Worm (Caenorhabditis elegans) whole organism, L1 larva: Measurements from ENCODE around the gene F47B8.3.

Experiments
- C04F5.9 ChIP-seq: sonication (generic microtip); optimal IDR thresholded peaks from 2 replicates; lab custom pipeline; 2016; ENCODE audit warnings: missing genetic modification characterization, missing compliant biosample characterization
- C16A3.4 ChIP-seq: fragments of 150-350 bp; optimal IDR thresholded peaks from 2 replicates; lab custom pipeline; 2014; ENCODE audit warnings: missing biosample characterization, missing genetic modification characterization
- F16B12.6 ChIP-seq: fragments of 150-350 bp; optimal IDR thresholded peaks from 2 replicates; lab custom pipeline; 2014; ENCODE audit warnings: missing biosample characterization, missing genetic modification characterization
- Y116A8C.19 ChIP-seq: sonication (generic microtip); optimal IDR thresholded peaks from 2 replicates; lab custom pipeline; 2016; ENCODE audit warnings: missing compliant biosample characterization, missing genetic modification characterization, borderline replicate concordance
- aha-1 ChIP-seq: fragments of 150-350 bp; optimal IDR thresholded peaks from 2 replicates; lab custom pipeline; 2014; ENCODE audit warnings: missing biosample characterization, missing genetic modification characterization
- blmp-1 ChIP-seq: fragments of 150-350 bp; optimal IDR thresholded peaks from 2 replicates; lab custom pipeline; 2014; ENCODE audit warnings: missing biosample characterization, missing genetic modification characterization
- ceh-63 ChIP-seq: fragments of 200-800 bp; sonication (Bioruptor generic); optimal IDR thresholded peaks from 2 replicates; lab custom pipeline; 2018; ENCODE audit warnings: mild to moderate bottlenecking, missing genetic modification characterization, missing compliant biosample characterization
- ceh-82 ChIP-seq, 3 experiments: fragments of 150-350 bp in 1 of 3; sonication (generic microtip) in 2 of 3; optimal IDR thresholded peaks; 2 replicates each; lab custom pipeline; 2014 to 2017; ENCODE audit warnings: missing biosample characterization in 3 of 3, missing genetic modification characterization in 3 of 3
- ces-1 ChIP-seq: fragments of 150-350 bp; optimal IDR thresholded peaks from 2 replicates; lab custom pipeline; 2014; ENCODE audit warnings: missing biosample characterization, missing genetic modification reagents, missing genetic modification characterization
- dsc-1 ChIP-seq: sonication (generic microtip); optimal IDR thresholded peaks from 2 replicates; lab custom pipeline; 2016; ENCODE audit warnings: mild to moderate bottlenecking, missing genetic modification characterization, missing compliant biosample characterization
- efl-1 ChIP-seq, 4 experiments: fragments of 150-350 bp; optimal IDR thresholded peaks in 3 of 4; peaks in 1 of 4; 1 replicate in 1 of 4; 2 replicates in 3 of 4; lab custom pipeline; 2014; ENCODE audit warnings: missing biosample characterization in 2 of 4, missing genetic modification characterization in 2 of 4, missing genetic modification reagents in 2 of 4
- egl-13 ChIP-seq: sonication (generic microtip); optimal IDR thresholded peaks from 2 replicates; lab custom pipeline; 2016; ENCODE audit warnings: missing genotype, missing genetic modification reagents, missing genetic modification characterization, missing compliant biosample characterization
- elt-2 ChIP-seq: sonication (generic microtip); optimal IDR thresholded peaks from 2 replicates; lab custom pipeline; 2016; ENCODE audit warnings: missing genetic modification characterization, mild to moderate bottlenecking, inconsistent platforms, missing compliant biosample characterization, missing genetic modification reagents
- fkh-10 ChIP-seq: sonication (generic microtip); optimal IDR thresholded peaks from 2 replicates; lab custom pipeline; 2017; ENCODE audit warnings: missing biosample characterization, missing genetic modification reagents, missing genetic modification characterization
- fkh-4 ChIP-seq: sonication (generic microtip); optimal IDR thresholded peaks from 2 replicates; lab custom pipeline; 2016; ENCODE audit warnings: missing compliant biosample characterization, missing genetic modification characterization, borderline replicate concordance
- grh-1 ChIP-seq: fragments of 200-800 bp; sonication (Bioruptor generic); IDR thresholded peaks from 2 replicates; pipeline ENCODE4 v1.3.6; 2022; ENCODE audit warnings: missing genetic modification reagents, missing genetic modification characterization, missing compliant biosample characterization
- hlh-4 ChIP-seq: sonication (generic microtip); optimal IDR thresholded peaks from 2 replicates; lab custom pipeline; 2016; ENCODE audit warnings: mild to moderate bottlenecking, missing genetic modification characterization, missing compliant biosample characterization
- hpl-2 ChIP-seq: fragments of 150-350 bp; optimal IDR thresholded peaks from 2 replicates; lab custom pipeline; 2014; ENCODE audit warnings: missing biosample characterization, missing genetic modification reagents, missing genetic modification characterization
- irx-1 ChIP-seq: sonication (generic microtip); optimal IDR thresholded peaks from 2 replicates; lab custom pipeline; 2016; ENCODE audit warnings: missing genetic modification characterization, missing compliant biosample characterization
- jun-1 ChIP-seq: fragments of 150-350 bp; optimal IDR thresholded peaks from 2 replicates; lab custom pipeline; 2014; ENCODE audit warnings: missing biosample characterization, missing genetic modification reagents, missing genetic modification characterization
- lin-14 ChIP-seq: fragments of 200-800 bp; sonication (Bioruptor generic); optimal IDR thresholded peaks from 2 replicates; lab custom pipeline; 2018; ENCODE audit warnings: mild to moderate bottlenecking, missing genetic modification characterization, moderate library complexity, missing compliant biosample characterization
- lin-15B ChIP-seq: fragments of 150-350 bp; sonication (generic microtip); optimal IDR thresholded peaks from 3 replicates; lab custom pipeline; 2014; ENCODE audit warnings: missing biosample characterization, missing genetic modification characterization
- lin-35 ChIP-seq, 2 experiments: fragments of 150-350 bp; optimal IDR thresholded peaks; 2 replicates each; lab custom pipeline; 2014; ENCODE audit warnings: missing biosample characterization in 2 of 2, missing genetic modification characterization in 2 of 2, missing genetic modification reagents in 2 of 2
- lir-3 ChIP-seq: sonication (generic microtip); optimal IDR thresholded peaks from 2 replicates; lab custom pipeline; 2016; ENCODE audit warnings: mild to moderate bottlenecking, missing genetic modification characterization, moderate library complexity, missing compliant biosample characterization; ENCODE audit not compliant: poor library complexity
- lsy-2 ChIP-seq, 2 experiments: fragments of 150-350 bp; optimal IDR thresholded peaks; 2 replicates each; lab custom pipeline; 2014; ENCODE audit warnings: missing biosample characterization in 2 of 2, missing genetic modification characterization in 2 of 2
- nhr-12 ChIP-seq: sonication (generic microtip); optimal IDR thresholded peaks from 2 replicates; lab custom pipeline; 2017; ENCODE audit warnings: missing biosample characterization, missing genetic modification characterization
- nhr-19 ChIP-seq: fragments of 200-800 bp; sonication (Bioruptor generic); conservative IDR thresholded peaks from 2 replicates; pipeline ENCODE4 v1.3.6; 2022; ENCODE audit warnings: missing genetic modification characterization, missing compliant biosample characterization
- nhr-20 ChIP-seq: sonication (generic microtip); optimal IDR thresholded peaks from 2 replicates; lab custom pipeline; 2016; ENCODE audit warnings: mild to moderate bottlenecking, missing genetic modification characterization, missing compliant biosample characterization
- nhr-28 ChIP-seq: fragments of 150-350 bp; optimal IDR thresholded peaks from 2 replicates; lab custom pipeline; 2014; ENCODE audit warnings: missing biosample characterization, missing genetic modification characterization
- nhr-47 ChIP-seq: sonication (generic microtip); optimal IDR thresholded peaks from 2 replicates; lab custom pipeline; 2016; ENCODE audit warnings: mild to moderate bottlenecking, missing genetic modification characterization, moderate library complexity, missing compliant biosample characterization
- nhr-71 ChIP-seq: sonication (generic microtip); optimal IDR thresholded peaks from 2 replicates; lab custom pipeline; 2016; ENCODE audit warnings: mild to moderate bottlenecking, missing genetic modification characterization, moderate library complexity, missing compliant biosample characterization
- nhr-85 ChIP-seq: sonication (generic microtip); peaks from one replicate; lab custom pipeline; 2016; ENCODE audit warnings: missing genetic modification characterization, inconsistent platforms, missing compliant biosample characterization
- nhr-90 ChIP-seq: sonication (generic microtip); optimal IDR thresholded peaks from 2 replicates; lab custom pipeline; 2016; ENCODE audit warnings: mild to moderate bottlenecking, missing genetic modification characterization, missing compliant biosample characterization; ENCODE audit not compliant: poor library complexity
- pag-3 ChIP-seq: sonication (generic microtip); optimal IDR thresholded peaks from 2 replicates; lab custom pipeline; 2017; ENCODE audit warnings: missing genetic modification characterization, mild to moderate bottlenecking, missing compliant biosample characterization, antibody characterized with exemption, borderline replicate concordance; ENCODE audit not compliant: insufficient read depth
- pax-3 ChIP-seq: fragments of 200-800 bp; sonication (Bioruptor generic); optimal IDR thresholded peaks from 2 replicates; lab custom pipeline; 2018; ENCODE audit warnings: mild to moderate bottlenecking, missing genetic modification characterization, moderate library complexity, missing compliant biosample characterization
- pqm-1 ChIP-seq: sonication (generic microtip); optimal IDR thresholded peaks from 3 replicates; lab custom pipeline; 2017; ENCODE audit warnings: missing biosample characterization, missing genetic modification characterization
- rnt-1 ChIP-seq: sonication (generic microtip); optimal IDR thresholded peaks from 2 replicates; lab custom pipeline; 2016; ENCODE audit warnings: mild to moderate bottlenecking, missing genetic modification characterization, moderate library complexity, missing compliant biosample characterization
- skn-1 ChIP-seq: fragments of 150-350 bp; optimal IDR thresholded peaks from 2 replicates; lab custom pipeline; 2014; ENCODE audit warnings: missing biosample characterization, missing genetic modification characterization
- snpc-4 ChIP-seq: fragments of 150-350 bp; optimal IDR thresholded peaks from 2 replicates; lab custom pipeline; 2014; ENCODE audit warnings: missing biosample characterization, missing genetic modification characterization
- snu-23 ChIP-seq: sonication (generic microtip); optimal IDR thresholded peaks from 2 replicates; lab custom pipeline; 2016; ENCODE audit warnings: missing genetic modification characterization, missing compliant biosample characterization
- sup-37 ChIP-seq: fragments of 200-800 bp; sonication (Bioruptor generic); optimal IDR thresholded peaks from 2 replicates; lab custom pipeline; 2018; ENCODE audit warnings: mild to moderate bottlenecking, missing genetic modification characterization, missing compliant biosample characterization
- tlp-1 ChIP-seq: fragments of 150-350 bp; optimal IDR thresholded peaks from 2 replicates; lab custom pipeline; 2014; ENCODE audit warnings: missing biosample characterization, missing genetic modification characterization
- unc-130 ChIP-seq: fragments of 150-350 bp; optimal IDR thresholded peaks from 2 replicates; lab custom pipeline; 2017; ENCODE audit warnings: missing biosample characterization, missing genetic modification characterization, inconsistent platforms
- unc-30 ChIP-seq: sonication (generic microtip); optimal IDR thresholded peaks from 2 replicates; lab custom pipeline; 2017; ENCODE audit warnings: missing biosample characterization, missing genetic modification characterization
- unc-62 ChIP-seq: fragments of 150-350 bp; optimal IDR thresholded peaks from 2 replicates; lab custom pipeline; 2014; ENCODE audit warnings: missing biosample characterization, missing genetic modification reagents, missing genetic modification characterization
- unc-86 ChIP-seq: sonication (generic microtip); optimal IDR thresholded peaks from 2 replicates; lab custom pipeline; 2016; ENCODE audit warnings: missing genetic modification characterization, missing compliant biosample characterization
- xbp-1 ChIP-seq: sonication (generic microtip); optimal IDR thresholded peaks from 2 replicates; lab custom pipeline; 2016; ENCODE audit warnings: missing genetic modification characterization, missing compliant biosample characterization
- zag-1 ChIP-seq: fragments of 150-350 bp; optimal IDR thresholded peaks from 2 replicates; lab custom pipeline; 2014; ENCODE audit warnings: missing biosample characterization, missing genetic modification characterization

Gene F47B8.3

ce11 chrV:14358577-14358976, 35.8 kb upstream of the F47B8.3 start, which contains the start of gene Y49A3A.4:
Gene Y49A3A.4, minus strand, starts transcription at chrV:14358890.
- TF ChIP-seq nhr-71 (tag; lab: Kevin White, UChicago), result peak; percentile 13
- 0 out of 2 replicates have a peak, but pooled peaks have one; percentile 9 for TF ChIP-seq grh-1
- peak; percentile 86 for TF ChIP-seq snpc-4 (tag; lab: Kevin White, UChicago)
- peak; percentile 13 for TF ChIP-seq nhr-85
- no peak for TF ChIP-seq snu-23 (GFP tag; lab: Kevin White, UChicago)
- peak; percentile 34 for TF ChIP-seq nhr-90 (tag; lab: Kevin White, UChicago)
- peak; percentile 29 for TF ChIP-seq rnt-1 (tag; lab: Kevin White, UChicago)
- no peak for TF ChIP-seq ceh-63
- peak; percentile 32; the same call in 1 of the 2 replicates for TF ChIP-seq nhr-19 (GFP tag; lab: Robert Waterston, UW)
- TF ChIP-seq, all 84 proteins: peak for 7

ce11 chrV:14355738-14356368, 33.0 kb upstream of the F47B8.3 start, which contains the start of gene cyn-1:
Gene cyn-1, plus strand, starts transcription at chrV:14356076.
- TF ChIP-seq jun-1 (tag; lab: Kevin White, UChicago), result peak; percentile 70
- peak; percentile 85 for TF ChIP-seq dsc-1 (tag; lab: Kevin White, UChicago)
- TF ChIP-seq ces-1 (GFP tag; lab: Kevin White, UChicago), result no peak
- TF ChIP-seq lir-3 (tag; lab: Kevin White, UChicago), result peak; percentile 46
- peak; percentile 89 for TF ChIP-seq skn-1 (tag; lab: Kevin White, UChicago)
- TF ChIP-seq C16A3.4 (tag; lab: Kevin White, UChicago), result peak; percentile 88
- TF ChIP-seq sup-37, result peak; percentile 9
- TF ChIP-seq nhr-12 (tag; lab: Kevin White, UChicago), result no peak
- peak; percentile 58 for TF ChIP-seq F16B12.6
- peak; percentile 76 for TF ChIP-seq egl-13 (tag; lab: Kevin White, UChicago)
- peak; percentile 93 for TF ChIP-seq nhr-47 (tag; lab: Kevin White, UChicago)
- TF ChIP-seq fkh-10 (GFP tag; lab: Kevin White, UChicago), result peak; percentile 67
- no peak for TF ChIP-seq unc-62 (GFP tag; lab: Kevin White, UChicago)
- TF ChIP-seq tlp-1, result no peak
- peak; percentile 27 for TF ChIP-seq fkh-4 (tag; lab: Kevin White, UChicago)
- peak; percentile 29 for TF ChIP-seq aha-1 (tag; lab: Kevin White, UChicago)
- TF ChIP-seq efl-1 (optimal IDR thresholded peaks at IDR 0.05; lab: Kevin White, UChicago), result peak; percentile 90 to 98
- peak; percentile 96 to 100 for TF ChIP-seq efl-1 (GFP tag; optimal IDR thresholded peaks at IDR 0.05 in 1 of 2; lab: Kevin White, UChicago)
- peak; percentile 72 for TF ChIP-seq grh-1
- TF ChIP-seq unc-86, result peak; percentile 82
- no peak for TF ChIP-seq unc-30 (tag; lab: Kevin White, UChicago)
- no peak for TF ChIP-seq pag-3 (tag; lab: Kevin White, UChicago)
- no peak for TF ChIP-seq Y116A8C.19 (tag; lab: Kevin White, UChicago)
- TF ChIP-seq nhr-71 (tag; lab: Kevin White, UChicago), result peak; percentile 93
- TF ChIP-seq elt-2 (tag; lab: Kevin White, UChicago), result peak; percentile 45
- peak; percentile 85 for TF ChIP-seq pax-3 (tag; lab: Kevin White, UChicago)
- peak; percentile 92 for TF ChIP-seq lsy-2 (tag; optimal IDR thresholded peaks at IDR 0.05; lab: Kevin White, UChicago)
- peak; percentile 98 for TF ChIP-seq lin-35 (GFP tag; optimal IDR thresholded peaks at IDR 0.05; lab: Kevin White, UChicago)
- peak; percentile 83 for TF ChIP-seq unc-130 (tag; lab: Kevin White, UChicago)
- TF ChIP-seq xbp-1, result peak; percentile 90
- peak; percentile 91 for TF ChIP-seq nhr-85
- TF ChIP-seq nhr-28, result no peak
- peak; percentile 89 for TF ChIP-seq nhr-19 (GFP tag; lab: Robert Waterston, UW)
- peak; percentile 80 for TF ChIP-seq lin-15B (tag; lab: Kevin White, UChicago)
- TF ChIP-seq C04F5.9 (tag; lab: Kevin White, UChicago), result peak; percentile 63
- TF ChIP-seq hpl-2 (GFP tag; lab: Kevin White, UChicago), result no peak
- peak; percentile 75 for TF ChIP-seq blmp-1 (tag; lab: Kevin White, UChicago)
- TF ChIP-seq snpc-4 (tag; lab: Kevin White, UChicago), result peak; percentile 83
- peak; percentile 82 for TF ChIP-seq lin-14 (GFP tag; lab: Kevin White, UChicago)
- no peak for TF ChIP-seq hlh-4 (tag; lab: Kevin White, UChicago)
- TF ChIP-seq zag-1 (tag; lab: Kevin White, UChicago), result no peak
- TF ChIP-seq ceh-82 (tag; optimal IDR thresholded peaks at IDR 0.05; lab: Kevin White, UChicago), result peak; percentile 84 to 85 (median 85)
- TF ChIP-seq irx-1 (tag; lab: Kevin White, UChicago), result peak; percentile 78
- no peak for TF ChIP-seq pqm-1
- TF ChIP-seq nhr-20, result peak; percentile 89
